Fruit fly (Drosophila melanogaster): ENCODE measurements around the gene ScsbetaA.

Gene ScsbetaA

DNA sequence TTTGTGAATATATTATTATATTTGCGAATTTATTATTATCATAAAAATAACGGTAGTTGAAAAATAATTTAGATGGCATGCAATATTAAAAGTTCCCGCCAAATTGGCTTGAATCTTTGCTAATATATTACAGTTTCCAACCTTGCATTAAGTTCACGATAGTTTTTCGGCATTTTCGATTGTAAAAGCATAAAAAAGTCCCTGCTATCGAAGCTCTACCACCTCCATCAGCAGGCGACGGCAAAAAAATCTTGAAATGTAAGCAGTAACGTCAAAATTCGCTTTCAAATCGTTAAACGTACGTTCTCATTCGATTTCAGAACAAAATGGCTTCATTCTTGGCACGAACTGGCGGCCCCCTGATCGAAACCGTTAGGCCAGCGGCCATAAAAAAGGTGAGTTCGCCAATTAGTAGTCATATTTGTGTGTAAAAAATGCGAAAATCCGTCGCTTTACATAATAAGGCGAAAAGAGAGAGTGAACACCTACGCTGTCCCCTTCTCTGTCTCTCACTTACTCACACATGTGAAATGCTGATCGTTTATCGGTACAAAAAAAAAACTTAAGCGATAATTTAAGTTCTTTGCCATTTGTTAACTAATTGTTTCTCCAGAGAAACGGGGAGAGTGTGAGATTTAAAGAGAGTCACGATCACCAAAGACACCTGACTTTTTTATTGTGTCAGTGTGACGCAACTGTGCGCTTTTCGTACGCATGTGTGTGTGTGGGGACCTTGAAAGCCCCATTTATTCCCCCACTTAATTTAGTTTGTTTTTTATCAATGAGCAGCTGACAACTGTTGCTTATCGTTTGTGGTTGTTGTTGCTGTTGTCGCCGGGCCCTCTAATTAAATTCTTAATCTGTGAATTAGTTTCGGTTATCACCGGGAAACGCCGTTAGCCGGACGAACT is at the start of gene ScsbetaA (continued):
- no peak for TF ChIP-seq jumu (GFP tag; optimal IDR thresholded peaks at IDR 0.05)
- TF ChIP-seq CG6854 (GFP tag; optimal IDR thresholded peaks at IDR 0.05): no peak
- TF ChIP-seq Dp (GFP tag; optimal IDR thresholded peaks at IDR 0.05): peak; percentile 97
- no peak for TF ChIP-seq Atf6 (GFP tag; IDR thresholded peaks at IDR 0.05)
- no peak for TF ChIP-seq repo (GFP tag; optimal IDR thresholded peaks at IDR 0.05)
- TF ChIP-seq pb (GFP tag; optimal IDR thresholded peaks at IDR 0.05): no peak
- TF ChIP-seq exex (tag; optimal IDR thresholded peaks at IDR 0.05): peak; percentile 99
- TF ChIP-seq TFAM (GFP tag; optimal IDR thresholded peaks at IDR 0.05): no peak
- peak; percentile 76; the same call in 2 of the 3 replicates for TF ChIP-seq hb (GFP tag; IDR thresholded peaks at IDR 0.05; ENCODE audit: partially characterized antibody)
- TF ChIP-seq CG17186 (GFP tag; optimal IDR thresholded peaks at IDR 0.05): peak; percentile 4
- TF ChIP-seq bsh (GFP tag; optimal IDR thresholded peaks at IDR 0.05): no peak
- peak; percentile 34; the same call in 1 of the 2 replicates for TF ChIP-seq Awh (GFP tag; IDR thresholded peaks at IDR 0.05)
- TF ChIP-seq psq (GFP tag; optimal IDR thresholded peaks at IDR 0.05): no peak
- TF ChIP-seq CG14050 (GFP tag; IDR thresholded peaks at IDR 0.05): no peak
- TF ChIP-seq inv (GFP tag; IDR thresholded peaks at IDR 0.05; ENCODE audit: partially characterized antibody): peak; percentile 77; the same call in 1 of the 2 replicates
- TF ChIP-seq btn (GFP tag; optimal IDR thresholded peaks at IDR 0.05): no peak
- no peak for TF ChIP-seq Eip74EF (GFP tag; optimal IDR thresholded peaks at IDR 0.05)
- TF ChIP-seq CG4360 (GFP tag; IDR thresholded peaks at IDR 0.05): peak; percentile 59
- TF ChIP-seq CG34422 (GFP tag; IDR thresholded peaks at IDR 0.05): peak; percentile 16; the same call in 1 of the 3 replicates
- TF ChIP-seq BEAF-32 (GFP tag; optimal IDR thresholded peaks at IDR 0.05): peak; percentile 89
- TF ChIP-seq knrl (GFP tag; IDR thresholded peaks at IDR 0.05; ENCODE audit: partially characterized antibody): peak; percentile 83
- TF ChIP-seq Trl (optimal IDR thresholded peaks at IDR 0.05): peak in 1 of 2 experiments; percentile 56
- TF ChIP-seq Trl (GFP tag; optimal IDR thresholded peaks at IDR 0.05): no peak
- no peak for TF ChIP-seq NC2α (GFP tag; optimal IDR thresholded peaks at IDR 0.05)
- TF ChIP-seq croc (GFP tag; conservative IDR thresholded peaks at IDR 0.05): no peak
- TF ChIP-seq CG7786 (GFP tag; optimal IDR thresholded peaks at IDR 0.05): no peak

DNA sequence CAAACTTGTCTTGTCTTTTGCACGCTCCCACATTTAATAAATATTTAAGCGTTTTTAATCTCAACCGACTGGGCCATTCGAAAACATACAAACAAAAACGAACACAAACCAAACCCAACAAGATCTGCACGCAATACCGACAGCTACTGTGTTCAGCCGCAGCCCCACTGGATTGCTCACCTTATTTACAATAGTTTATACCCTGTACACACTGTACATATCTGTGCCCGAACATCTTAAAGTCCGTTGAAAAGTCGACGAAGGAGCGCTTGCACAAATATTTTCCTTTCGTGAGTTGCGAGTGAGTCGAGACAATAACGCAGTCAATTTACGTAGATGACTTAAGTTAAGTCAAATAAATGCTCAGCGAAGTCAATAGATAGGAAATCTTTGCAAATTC is 48.1 kb upstream of the ScsbetaA start:
- TF ChIP-seq oc (tag; optimal IDR thresholded peaks at IDR 0.05) (no peak), CG12104 (GFP tag; optimal IDR thresholded peaks at IDR 0.05) (no peak), repo (GFP tag; optimal IDR thresholded peaks at IDR 0.05) (no peak), CG17359 (tag; optimal IDR thresholded peaks at IDR 0.05) (peak; percentile 9), CG42726 (GFP tag; IDR thresholded peaks at IDR 0.05; ENCODE audit: partially characterized antibody) (no peak), dm (GFP tag; optimal IDR thresholded peaks at IDR 0.05) (no peak), ro (GFP tag; IDR thresholded peaks at IDR 0.05) (no peak), hth (optimal IDR thresholded peaks at IDR 0.05) (no peak), exex (tag; optimal IDR thresholded peaks at IDR 0.05) (no peak), nom (GFP tag; optimal IDR thresholded peaks at IDR 0.05) (peak; percentile 50), CG14965 (GFP tag; optimal IDR thresholded peaks at IDR 0.05; ENCODE audit: borderline replicate concordance) (no peak), odd (GFP tag; optimal IDR thresholded peaks at IDR 0.05) (peak; percentile 2), BtbVII (GFP tag; optimal IDR thresholded peaks at IDR 0.05) (peak; percentile 13), Drgx (GFP tag; IDR thresholded peaks at IDR 0.05) (peak; percentile 7; the same call in 1 of the 2 replicates), CG10979 (tag; optimal IDR thresholded peaks at IDR 0.05) (no peak), CG14860 (GFP tag; IDR thresholded peaks at IDR 0.05; ENCODE audit: partially characterized antibody) (no peak), Rfx (GFP tag; IDR thresholded peaks at IDR 0.05) (0 out of 2 replicates have a peak, but pooled peaks have one; percentile 8), B-H2 (GFP tag; optimal IDR thresholded peaks at IDR 0.05) (peak; percentile 15), grau (tag; optimal IDR thresholded peaks at IDR 0.05) (peak; percentile 52), CG15514 (GFP tag; optimal IDR thresholded peaks at IDR 0.05) (peak; percentile 7), CG12769 (tag; optimal IDR thresholded peaks at IDR 0.05) (peak; percentile 20), sima (GFP tag; optimal IDR thresholded peaks at IDR 0.05) (no peak), CoRest (tag; optimal IDR thresholded peaks at IDR 0.05) (peak; percentile 7), tap (tag; optimal IDR thresholded peaks at IDR 0.05) (no peak)
